Worm (Caenorhabditis elegans): ENCODE measurements around the gene deg-1.
A peak's percentile ranks its signal among the peaks of the same experiment; 100 is the strongest.

- TF ChIP-seq nhr-21 (tag; optimal IDR thresholded peaks at IDR 0.05) (peak; percentile 54), mbf-1 (tag; optimal IDR thresholded peaks at IDR 0.05) (no peak), alr-1 (tag; optimal IDR thresholded peaks at IDR 0.05) (no peak), egl-27 (tag; optimal IDR thresholded peaks at IDR 0.05) (no peak), lin-39 (tag; optimal IDR thresholded peaks at IDR 0.05) (no peak), nhr-25 (tag; optimal IDR thresholded peaks at IDR 0.05) (no peak)
Observed at ce11 chrX:7791802-7792201, 38.9 kb downstream of the deg-1 start.

All from whole organism, L2 larva.